Fruit fly (Drosophila melanogaster) whole organism, embryonic: ENCODE measurements around the gene Cyp303a1.

Experiments
- ATbp ChIP-seq: fragments of 200-800 bp; sonication (Bioruptor generic); optimal IDR thresholded peaks from 2 replicates; lab custom pipeline; 2017; ENCODE audit warnings: missing biosample characterization, mild to moderate bottlenecking, missing genetic modification characterization, missing genetic modification reagents
- Bteb2 ChIP-seq: fragments of 200-800 bp; sonication (Bioruptor generic); optimal IDR thresholded peaks from 2 replicates; lab custom pipeline; 2016; ENCODE audit warnings: missing biosample characterization, missing genetic modification characterization
- CG10147 ChIP-seq: fragments of 200-800 bp; sonication (Bioruptor generic); optimal IDR thresholded peaks from 2 replicates; lab custom pipeline; 2019; ENCODE audit warnings: missing biosample characterization, mild to moderate bottlenecking, missing genetic modification characterization, moderate library complexity
- CG1024 ChIP-seq: fragments of 200-800 bp; sonication (Bioruptor generic); IDR thresholded peaks from 2 replicates; pipeline ENCODE4 v1.3.6; 2022; ENCODE audit warnings: missing biosample characterization, missing genetic modification characterization
- CG10321 ChIP-seq: fragments of 200-800 bp; sonication (Bioruptor generic); IDR thresholded peaks from 2 replicates; pipeline ENCODE4 v1.3.6; 2022; ENCODE audit warnings: missing biosample characterization, missing genetic modification characterization
- CG10565 ChIP-seq: fragments of 200-800 bp; sonication (Bioruptor generic); optimal IDR thresholded peaks from 3 replicates; lab custom pipeline; 2016; ENCODE audit warnings: missing biosample characterization, mild to moderate bottlenecking, missing genetic modification characterization
- CG11093 ChIP-seq: fragments of 200-800 bp; sonication (Bioruptor generic); IDR thresholded peaks from 3 replicates; pipeline ENCODE4 v1.3.6; 2022; ENCODE audit warnings: missing biosample characterization, missing genetic modification characterization
- CG1233 ChIP-seq: fragments of 200-800 bp; sonication (Bioruptor generic); optimal IDR thresholded peaks from 4 replicates; lab custom pipeline; 2018; ENCODE audit warnings: missing biosample characterization, mild to moderate bottlenecking, missing genetic modification characterization
- CG12659 ChIP-seq: fragments of 200-800 bp; sonication (Bioruptor generic); optimal IDR thresholded peaks from 3 replicates; lab custom pipeline; 2017; ENCODE audit warnings: mild to moderate bottlenecking, missing biosample characterization, missing genetic modification reagents, missing genetic modification characterization
- CG13624 ChIP-seq: fragments of 200-800 bp; sonication (Bioruptor generic); optimal IDR thresholded peaks from 2 replicates; lab custom pipeline; 2016; ENCODE audit warnings: missing biosample characterization, missing genetic modification characterization
- CG15073 ChIP-seq: fragments of 200-800 bp; sonication (Bioruptor generic); optimal IDR thresholded peaks from 2 replicates; lab custom pipeline; 2016; ENCODE audit warnings: missing biosample characterization, missing genetic modification characterization
- CG1529 ChIP-seq: fragments of 200-800 bp; sonication (Bioruptor generic); optimal IDR thresholded peaks from 3 replicates; lab custom pipeline; 2018; ENCODE audit warnings: missing biosample characterization, missing genetic modification characterization
- CG18764 ChIP-seq: fragments of 200-800 bp; sonication (Bioruptor generic); optimal IDR thresholded peaks from 3 replicates; lab custom pipeline; 2016; ENCODE audit warnings: missing biosample characterization, missing genetic modification characterization
- CG30020 ChIP-seq: fragments of 200-800 bp; optimal IDR thresholded peaks from 2 replicates; lab custom pipeline; 2019; ENCODE audit warnings: missing biosample characterization, mild to moderate bottlenecking, missing genetic modification characterization, moderate library complexity
- CG31441 ChIP-seq: fragments of 200-800 bp; sonication (Bioruptor generic); IDR thresholded peaks from 2 replicates; pipeline ENCODE4 v1.3.6; 2022; ENCODE audit warnings: missing biosample characterization, missing genetic modification characterization
- CG3163 ChIP-seq: fragments of 200-800 bp; sonication (Bioruptor generic); optimal IDR thresholded peaks from 3 replicates; lab custom pipeline; 2016; ENCODE audit warnings: missing biosample characterization, missing genetic modification characterization
- CG4360 ChIP-seq: fragments of 200-800 bp; sonication (Bioruptor generic); IDR thresholded peaks from 2 replicates; pipeline ENCODE4 v1.3.6; 2022; ENCODE audit warnings: missing biosample characterization, missing genetic modification characterization
- CG6791 ChIP-seq: fragments of 200-800 bp; sonication (Bioruptor generic); IDR thresholded peaks from 3 replicates; pipeline ENCODE4 v1.3.6; 2022; ENCODE audit warnings: missing biosample characterization, missing genetic modification characterization; ENCODE audit not compliant: partially characterized antibody
- CG7963 ChIP-seq: fragments of 200-800 bp; sonication (Bioruptor generic); IDR thresholded peaks from 3 replicates; pipeline ENCODE4 v1.3.6; 2022; ENCODE audit warnings: missing biosample characterization, missing genetic modification characterization; ENCODE audit not compliant: partially characterized antibody
- CG8924 ChIP-seq: fragments of 200-800 bp; optimal IDR thresholded peaks from 3 replicates; lab custom pipeline; 2019; ENCODE audit warnings: missing biosample characterization, mild to moderate bottlenecking, missing genetic modification characterization, moderate library complexity
- CG9876 ChIP-seq: fragments of 200-800 bp; sonication (Bioruptor generic); optimal IDR thresholded peaks from 2 replicates; lab custom pipeline; 2016; ENCODE audit warnings: missing biosample characterization, missing genetic modification characterization
- D19B ChIP-seq: fragments of 200-800 bp; sonication (Bioruptor generic); optimal IDR thresholded peaks from 2 replicates; lab custom pipeline; 2017; ENCODE audit warnings: missing biosample characterization, mild to moderate bottlenecking, missing genetic modification characterization
- Deaf1 ChIP-seq: fragments of 200-800 bp; optimal IDR thresholded peaks from 3 replicates; lab custom pipeline; 2019; ENCODE audit warnings: missing biosample characterization, mild to moderate bottlenecking, missing genetic modification characterization, moderate library complexity
- Eip74EF ChIP-seq, 2 experiments: fragments of 200-800 bp in 1 of 2; fragments of >200 bp in 1 of 2; sonication (Bioruptor generic) in 1 of 2; optimal IDR thresholded peaks; 2 replicates each; lab custom pipeline; 2017 to 2019; ENCODE audit warnings: missing biosample characterization in 2 of 2, missing genetic modification characterization in 2 of 2, mild to moderate bottlenecking in 1 of 2, moderate library complexity in 1 of 2
- Fer1 ChIP-seq: fragments of 200-800 bp; sonication (Bioruptor generic); optimal IDR thresholded peaks from 2 replicates; lab custom pipeline; 2017; ENCODE audit warnings: missing biosample characterization, mild to moderate bottlenecking, missing genetic modification characterization
- HHEX ChIP-seq: fragments of 200-800 bp; sonication (Bioruptor generic); optimal IDR thresholded peaks from 3 replicates; lab custom pipeline; 2017; ENCODE audit warnings: missing biosample characterization, mild to moderate bottlenecking, missing genetic modification characterization, missing genetic modification reagents
- Hmx ChIP-seq: fragments of 200-800 bp; sonication (Bioruptor generic); optimal IDR thresholded peaks from 2 replicates; lab custom pipeline; 2016; ENCODE audit warnings: missing biosample characterization, missing genetic modification characterization
- Kr ChIP-seq: fragments of 200-800 bp; sonication (Bioruptor generic); optimal IDR thresholded peaks from 2 replicates; lab custom pipeline; 2017; ENCODE audit warnings: missing biosample characterization, mild to moderate bottlenecking, missing genetic modification characterization
- Lhr ChIP-seq: fragments of 200-800 bp; sonication (Bioruptor generic); optimal IDR thresholded peaks from 3 replicates; lab custom pipeline; 2017; ENCODE audit warnings: mild to moderate bottlenecking, missing biosample characterization, missing genetic modification reagents, missing genetic modification characterization
- Mrtf ChIP-seq: fragments of 200-800 bp; sonication (Bioruptor generic); IDR thresholded peaks from 3 replicates; pipeline ENCODE4 v1.3.6; 2022; ENCODE audit warnings: missing biosample characterization, missing genetic modification characterization
- Oli ChIP-seq: fragments of 200-800 bp; sonication (Bioruptor generic); optimal IDR thresholded peaks from 2 replicates; lab custom pipeline; 2018; ENCODE audit warnings: missing biosample characterization, mild to moderate bottlenecking, missing genetic modification characterization, moderate library complexity
- Optix ChIP-seq: fragments of 200-800 bp; sonication (Bioruptor generic); IDR thresholded peaks from 3 replicates; pipeline ENCODE4 v1.3.6; 2022; ENCODE audit warnings: missing biosample characterization, missing genetic modification characterization
- Scr ChIP-seq: fragments of 200-800 bp; sonication (Bioruptor generic); IDR thresholded peaks from 2 replicates; pipeline ENCODE4 v1.3.6; 2022; ENCODE audit warnings: missing biosample characterization, missing genetic modification characterization; ENCODE audit not compliant: partially characterized antibody
- Tbp ChIP-seq: fragments of >200 bp; optimal IDR thresholded peaks from 2 replicates; lab custom pipeline; 2018; ENCODE audit warnings: missing biosample characterization, missing genetic modification characterization
- caup ChIP-seq: fragments of 200-800 bp; sonication (Bioruptor generic); optimal IDR thresholded peaks from 3 replicates; lab custom pipeline; 2017; ENCODE audit warnings: missing biosample characterization, mild to moderate bottlenecking, missing genetic modification characterization, moderate library complexity; ENCODE audit not compliant: severe bottlenecking
- chif ChIP-seq, 2 experiments: fragments of 200-800 bp; sonication (Bioruptor generic); optimal IDR thresholded peaks; 3 replicates each; lab custom pipeline; 2016; ENCODE audit warnings: missing biosample characterization in 2 of 2, missing genetic modification characterization in 2 of 2
- corto ChIP-seq: fragments of 200-800 bp; sonication (Bioruptor generic); optimal IDR thresholded peaks from 2 replicates; lab custom pipeline; 2016; ENCODE audit warnings: missing biosample characterization, mild to moderate bottlenecking, missing genetic modification characterization, moderate library complexity
- crp ChIP-seq, 2 experiments: fragments of 200-800 bp; sonication (Bioruptor generic); optimal IDR thresholded peaks; 2 replicates in 1 of 2; 3 replicates in 1 of 2; lab custom pipeline; 2017; ENCODE audit warnings: missing biosample characterization in 2 of 2, missing genetic modification characterization in 2 of 2, mild to moderate bottlenecking in 1 of 2, moderate library complexity in 1 of 2
- ftz-f1 ChIP-seq: fragments of 200-800 bp; sonication (Bioruptor generic); optimal IDR thresholded peaks from 2 replicates; lab custom pipeline; 2016; ENCODE audit warnings: missing biosample characterization, missing genetic modification characterization
- her ChIP-seq: fragments of 200-800 bp; sonication (Bioruptor generic); optimal IDR thresholded peaks from 2 replicates; lab custom pipeline; 2016; ENCODE audit warnings: missing biosample characterization, missing genetic modification characterization
- mirr ChIP-seq: fragments of 200-800 bp; sonication (Bioruptor generic); optimal IDR thresholded peaks from 3 replicates; lab custom pipeline; 2018; ENCODE audit warnings: missing biosample characterization, mild to moderate bottlenecking, missing genetic modification characterization
- nmo ChIP-seq: fragments of 200-800 bp; sonication (Bioruptor generic); optimal IDR thresholded peaks from 2 replicates; lab custom pipeline; 2018; ENCODE audit warnings: missing biosample characterization, mild to moderate bottlenecking, missing genetic modification characterization, moderate library complexity
- pita ChIP-seq: fragments of 200-800 bp; sonication (Bioruptor generic); optimal IDR thresholded peaks from 2 replicates; lab custom pipeline; 2017; ENCODE audit warnings: missing biosample characterization, mild to moderate bottlenecking, missing genetic modification characterization
- pros ChIP-seq: fragments of 200-800 bp; sonication (Bioruptor generic); optimal IDR thresholded peaks from 3 replicates; lab custom pipeline; 2019; ENCODE audit warnings: missing biosample characterization, mild to moderate bottlenecking, missing genetic modification characterization, moderate library complexity
- sd ChIP-seq: fragments of 200-800 bp; sonication (Bioruptor generic); optimal IDR thresholded peaks from 3 replicates; lab custom pipeline; 2018; ENCODE audit warnings: missing biosample characterization, mild to moderate bottlenecking, missing genetic modification characterization, moderate library complexity
- shn ChIP-seq: fragments of 200-800 bp; sonication (Bioruptor generic); optimal IDR thresholded peaks from 3 replicates; lab custom pipeline; 2016; ENCODE audit warnings: missing biosample characterization, missing genetic modification characterization
- tll ChIP-seq, 2 experiments: fragments of 200-800 bp in 1 of 2; fragments of >200 bp in 1 of 2; sonication (Bioruptor generic) in 1 of 2; optimal IDR thresholded peaks; 2 replicates each; lab custom pipeline; 2017 to 2019; ENCODE audit warnings: missing biosample characterization in 2 of 2, missing genetic modification characterization in 2 of 2, mild to moderate bottlenecking in 1 of 2, moderate library complexity in 1 of 2
- zen2 ChIP-seq: fragments of 200-800 bp; sonication (Bioruptor generic); IDR thresholded peaks from 3 replicates; pipeline ENCODE4 v1.3.6; 2022; ENCODE audit warnings: missing biosample characterization, missing genetic modification characterization; ENCODE audit not compliant: partially characterized antibody
- zfh2 ChIP-seq: fragments of 200-800 bp; sonication (Bioruptor generic); optimal IDR thresholded peaks from 2 replicates; lab custom pipeline; 2016; ENCODE audit warnings: missing biosample characterization, missing genetic modification characterization

Gene Cyp303a1

DNA sequence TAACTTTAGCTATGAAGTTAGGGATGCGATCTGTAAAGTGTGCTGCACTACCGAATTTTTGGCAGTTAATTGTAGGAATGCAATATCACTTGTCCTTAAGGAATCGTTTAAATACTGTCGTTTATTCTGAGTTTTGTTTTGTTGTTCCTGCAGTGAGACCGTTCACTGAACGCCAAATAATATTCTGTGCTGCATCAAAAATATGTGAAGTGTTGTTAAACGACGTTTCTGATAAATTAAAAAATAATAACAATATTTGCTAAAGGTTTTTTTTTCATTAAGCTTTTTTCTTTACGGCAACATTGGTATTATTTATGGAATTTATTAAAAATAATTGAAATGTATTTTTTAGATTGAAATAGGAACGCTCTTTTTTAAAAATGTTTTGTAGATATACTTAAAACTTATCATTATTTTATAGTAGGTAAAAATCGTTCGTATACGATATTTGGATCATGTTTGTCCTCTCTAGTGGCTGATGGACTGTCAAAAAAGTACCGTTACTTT is 8.8 kb downstream of the Cyp303a1 start, which contains the start of gene GMF (continued):
- TF ChIP-seq pita (no peak), CG11093 (GFP tag; lab: Robert Waterston, UW) (no peak), CG10565 (GFP tag; lab: Kevin White, UChicago) (no peak), CG30020 (tag; lab: Kevin White, UChicago) (peak; percentile 39), Oli (tag; lab: Kevin White, UChicago) (no peak), sd (tag; lab: Kevin White, UChicago) (peak; percentile 57), Deaf1 (tag; lab: Kevin White, UChicago) (no peak), ATbp (no peak), CG8924 (tag; lab: Kevin White, UChicago) (peak; percentile 62), CG31441 (no peak; the same call in none of the 2 replicates), CG1529 (GFP tag; lab: Kevin White, UChicago) (no peak), CG18764 (no peak), CG7963 (no peak), CG10147 (GFP tag; lab: Kevin White, UChicago) (peak; percentile 48), CG1233 (no peak), CG1024 (GFP tag; lab: Robert Waterston, UW) (no peak), CG9876 (no peak), Eip74EF (GFP tag; optimal IDR thresholded peaks at IDR 0.05; lab: Kevin White, UChicago) (peak in 1 of 2 experiments; percentile 0), CG6791 (GFP tag; lab: Robert Waterston, UW) (no peak), CG10321 (GFP tag; lab: Robert Waterston, UW) (no peak), Kr (GFP tag; lab: Kevin White, UChicago) (no peak), Optix (no peak), ftz-f1 (GFP tag; lab: Kevin White, UChicago) (no peak), crp (GFP tag; optimal IDR thresholded peaks at IDR 0.05; lab: Kevin White, UChicago) (peak in 1 of 2 experiments; percentile 21), CG3163 (no peak), caup (no peak), HHEX (GFP tag; lab: Kevin White, UChicago) (no peak), tll (GFP tag; optimal IDR thresholded peaks at IDR 0.05; lab: Kevin White, UChicago) (no peak), zen2 (GFP tag; lab: Robert Waterston, UW) (no peak), Scr (GFP tag; lab: Robert Waterston, UW) (peak; percentile 44; the same call in 1 of the 2 replicates), her (GFP tag; lab: Kevin White, UChicago) (no peak), nmo (GFP tag; lab: Kevin White, UChicago) (peak; percentile 75), CG15073 (no peak), CG4360 (GFP tag; lab: Robert Waterston, UW) (no peak), Tbp (no peak), Hmx (GFP tag; lab: Kevin White, UChicago) (peak; percentile 25), Lhr (GFP tag; lab: Kevin White, UChicago) (peak; percentile 53), Mrtf (GFP tag; lab: Robert Waterston, UW) (no peak), Bteb2 (GFP tag; lab: Kevin White, UChicago) (peak; percentile 6), Fer1 (peak; percentile 2), chif (GFP tag; optimal IDR thresholded peaks at IDR 0.05; lab: Kevin White, UChicago) (no peak), CG13624 (GFP tag; lab: Kevin White, UChicago) (no peak), CG12659 (GFP tag; lab: Kevin White, UChicago) (peak; percentile 67), D19B (GFP tag; lab: Kevin White, UChicago) (peak; percentile 73), zfh2 (GFP tag; lab: Kevin White, UChicago) (peak; percentile 23), pros (GFP tag; lab: Kevin White, UChicago) (no peak), shn (no peak), corto (no peak), mirr (GFP tag; lab: Kevin White, UChicago) (no peak)
